Worm (Caenorhabditis elegans) whole organism, L3 larva: ENCODE results near the gene cnd-1.

Experiments used
- R02D3.7 ChIP-seq: fragments of 150-350 bp; optimal IDR thresholded peaks from 2 replicates; lab custom pipeline; 2014; ENCODE audit warnings: missing biosample characterization, missing genetic modification characterization
- ZK546.5 ChIP-seq: sonication (generic microtip); optimal IDR thresholded peaks from 2 replicates; lab custom pipeline; 2017; ENCODE audit warnings: missing biosample characterization, missing genetic modification characterization
- aly-2 ChIP-seq: fragments of 150-350 bp; optimal IDR thresholded peaks from 2 replicates; lab custom pipeline; 2014; ENCODE audit warnings: missing biosample characterization, missing genetic modification characterization
- ama-1 ChIP-seq: fragments of 150-350 bp; optimal IDR thresholded peaks from 2 replicates; lab custom pipeline; 2018
- ceh-16 ChIP-seq: sonication (generic microtip); optimal IDR thresholded peaks from 2 replicates; lab custom pipeline; 2017; ENCODE audit warnings: missing biosample characterization, missing genetic modification characterization
- ceh-28 ChIP-seq: fragments of 150-350 bp; optimal IDR thresholded peaks from 2 replicates; lab custom pipeline; 2014; ENCODE audit warnings: missing biosample characterization, missing genetic modification reagents, missing genetic modification characterization
- ceh-82 ChIP-seq: fragments of 150-350 bp; optimal IDR thresholded peaks from 2 replicates; lab custom pipeline; 2014; ENCODE audit warnings: missing biosample characterization, missing genetic modification characterization
- ceh-9 ChIP-seq: sonication (generic microtip); optimal IDR thresholded peaks from 2 replicates; lab custom pipeline; 2018; ENCODE audit warnings: missing biosample characterization, missing genetic modification characterization
- elt-1 ChIP-seq: fragments of 150-350 bp; optimal IDR thresholded peaks from 2 replicates; lab custom pipeline; 2014; ENCODE audit warnings: missing biosample characterization, missing genetic modification characterization
- elt-2 ChIP-seq: sonication (generic microtip); optimal IDR thresholded peaks from 2 replicates; lab custom pipeline; 2016; ENCODE audit warnings: missing genetic modification reagents, mild to moderate bottlenecking, missing genetic modification characterization, missing compliant biosample characterization
- elt-3 ChIP-seq, 3 experiments: fragments of 150-350 bp in 1 of 3; sonication (generic microtip) in 2 of 3; optimal IDR thresholded peaks; 2 replicates in 2 of 3; 4 replicates in 1 of 3; lab custom pipeline; 2014 to 2017; ENCODE audit warnings: missing biosample characterization in 3 of 3, missing genetic modification characterization in 3 of 3
- eor-1 ChIP-seq, 2 experiments: fragments of 150-350 bp; optimal IDR thresholded peaks; 2 replicates each; lab custom pipeline; 2014 to 2018; ENCODE audit warnings: missing biosample characterization in 2 of 2, missing genetic modification characterization in 2 of 2
- fkh-10 ChIP-seq: sonication (generic microtip); optimal IDR thresholded peaks from 2 replicates; lab custom pipeline; 2017; ENCODE audit warnings: missing biosample characterization, missing genetic modification reagents, missing genetic modification characterization
- fkh-2 ChIP-seq: fragments of 150-350 bp; optimal IDR thresholded peaks from 2 replicates; lab custom pipeline; 2014; ENCODE audit warnings: missing biosample characterization, missing genetic modification reagents, missing genetic modification characterization
- fos-1 ChIP-seq: fragments of 150-350 bp; optimal IDR thresholded peaks from 2 replicates; lab custom pipeline; 2014; ENCODE audit warnings: missing biosample characterization, missing genetic modification characterization
- hmg-11 ChIP-seq: sonication (generic microtip); optimal IDR thresholded peaks from 2 replicates; lab custom pipeline; 2016; ENCODE audit warnings: missing genetic modification characterization, missing compliant biosample characterization
- jun-1 ChIP-seq: fragments of 150-350 bp; optimal IDR thresholded peaks from 2 replicates; lab custom pipeline; 2014; ENCODE audit warnings: missing biosample characterization, missing genetic modification reagents, missing genetic modification characterization
- lin-15B ChIP-seq: fragments of 150-350 bp; optimal IDR thresholded peaks from 2 replicates; lab custom pipeline; 2014; ENCODE audit warnings: missing biosample characterization, missing genetic modification characterization
- lin-39 ChIP-seq: fragments of 150-350 bp; optimal IDR thresholded peaks from 2 replicates; lab custom pipeline; 2018; ENCODE audit warnings: missing biosample characterization, missing genetic modification reagents, missing genetic modification characterization
- lsy-12 ChIP-seq: sonication (generic microtip); optimal IDR thresholded peaks from 2 replicates; lab custom pipeline; 2016; ENCODE audit warnings: mild to moderate bottlenecking, missing genetic modification characterization, missing compliant biosample characterization
- nfya-1 ChIP-seq: sonication (generic microtip); optimal IDR thresholded peaks from 2 replicates; lab custom pipeline; 2017; ENCODE audit warnings: missing genetic modification characterization, mild to moderate bottlenecking, missing compliant biosample characterization, antibody characterized with exemption, moderate library complexity; ENCODE audit not compliant: insufficient read depth
- nhr-12 ChIP-seq: fragments of 150-350 bp; optimal IDR thresholded peaks from 2 replicates; lab custom pipeline; 2014; ENCODE audit warnings: missing biosample characterization, missing genetic modification characterization
- nhr-23 ChIP-seq: fragments of 150-350 bp; optimal IDR thresholded peaks from 2 replicates; lab custom pipeline; 2014; ENCODE audit warnings: missing biosample characterization, missing genetic modification reagents, missing genetic modification characterization
- nhr-237 ChIP-seq: fragments of 150-350 bp; optimal IDR thresholded peaks from 2 replicates; lab custom pipeline; 2014; ENCODE audit warnings: missing biosample characterization, missing genetic modification characterization
- nhr-25 ChIP-seq: sonication (generic microtip); optimal IDR thresholded peaks from 2 replicates; lab custom pipeline; 2017; ENCODE audit warnings: missing biosample characterization, missing genetic modification characterization
- nhr-28 ChIP-seq: fragments of 150-350 bp; optimal IDR thresholded peaks from 2 replicates; lab custom pipeline; 2014; ENCODE audit warnings: missing biosample characterization, missing genetic modification characterization
- nhr-43 ChIP-seq: sonication (generic microtip); optimal IDR thresholded peaks from 2 replicates; lab custom pipeline; 2016; ENCODE audit warnings: mild to moderate bottlenecking, missing genetic modification characterization, missing compliant biosample characterization; ENCODE audit not compliant: poor library complexity, severe bottlenecking
- nhr-76 ChIP-seq: fragments of 150-350 bp; sonication (generic microtip); optimal IDR thresholded peaks from 5 replicates; lab custom pipeline; 2014; ENCODE audit warnings: missing biosample characterization, missing genetic modification characterization
- nhr-77 ChIP-seq: fragments of 150-350 bp; optimal IDR thresholded peaks from 2 replicates; lab custom pipeline; 2014; ENCODE audit warnings: missing biosample characterization, missing genetic modification characterization
- pqm-1 ChIP-seq: fragments of 150-350 bp; optimal IDR thresholded peaks from 2 replicates; lab custom pipeline; 2017; ENCODE audit warnings: missing biosample characterization, missing genetic modification characterization, inconsistent platforms
- skn-1 ChIP-seq: fragments of 150-350 bp; optimal IDR thresholded peaks from 2 replicates; lab custom pipeline; 2014; ENCODE audit warnings: missing biosample characterization, missing genetic modification characterization
- tbx-2 ChIP-seq: sonication (generic microtip); optimal IDR thresholded peaks from 2 replicates; lab custom pipeline; 2016; ENCODE audit warnings: mild to moderate bottlenecking, missing genetic modification characterization, missing compliant biosample characterization
- unc-39 ChIP-seq: sonication (generic microtip); optimal IDR thresholded peaks from 4 replicates; lab custom pipeline; 2017; ENCODE audit warnings: missing biosample characterization, missing genetic modification characterization
- unc-62 ChIP-seq: fragments of 150-350 bp; sonication (generic microtip); optimal IDR thresholded peaks from 4 replicates; lab custom pipeline; 2014; ENCODE audit warnings: missing biosample characterization, missing genetic modification reagents, missing genetic modification characterization
- ztf-11 ChIP-seq: fragments of 150-350 bp; optimal IDR thresholded peaks from 2 replicates; lab custom pipeline; 2014; ENCODE audit warnings: missing biosample characterization, missing genetic modification characterization
- ztf-4 ChIP-seq: fragments of 150-350 bp; optimal IDR thresholded peaks from 2 replicates; lab custom pipeline; 2014; ENCODE audit warnings: missing biosample characterization, missing genetic modification characterization

cnd-1 gene

DNA sequence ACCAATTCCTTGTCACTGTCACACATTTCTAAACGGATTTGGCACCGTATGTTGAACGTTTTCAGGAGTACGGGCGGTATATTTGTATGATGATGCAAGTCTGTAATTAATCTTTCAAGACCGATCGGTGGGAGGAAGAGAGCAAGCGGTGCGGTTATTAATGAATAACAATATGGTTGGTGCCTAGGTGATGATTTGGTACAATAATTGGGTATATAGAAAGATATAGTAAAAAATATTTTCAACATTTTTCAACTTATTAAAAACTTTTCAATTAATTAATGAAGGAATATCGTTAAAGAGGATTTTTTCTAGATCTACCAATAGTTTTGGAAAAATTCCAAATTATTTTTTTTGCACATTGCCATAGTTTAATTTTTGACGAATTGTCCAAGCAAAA, at the start of gene cnd-1:
Gene cnd-1, minus strand, starts transcription at position 101 of the 400 bp plus-strand sequence.
- TF ChIP-seq pqm-1 (tag; lab: Kevin White, UChicago), result no peak
- TF ChIP-seq eor-1 (tag; optimal IDR thresholded peaks at IDR 0.05; lab: Kevin White, UChicago), result no peak
- TF ChIP-seq, all 47 proteins: peak for 0

DNA sequence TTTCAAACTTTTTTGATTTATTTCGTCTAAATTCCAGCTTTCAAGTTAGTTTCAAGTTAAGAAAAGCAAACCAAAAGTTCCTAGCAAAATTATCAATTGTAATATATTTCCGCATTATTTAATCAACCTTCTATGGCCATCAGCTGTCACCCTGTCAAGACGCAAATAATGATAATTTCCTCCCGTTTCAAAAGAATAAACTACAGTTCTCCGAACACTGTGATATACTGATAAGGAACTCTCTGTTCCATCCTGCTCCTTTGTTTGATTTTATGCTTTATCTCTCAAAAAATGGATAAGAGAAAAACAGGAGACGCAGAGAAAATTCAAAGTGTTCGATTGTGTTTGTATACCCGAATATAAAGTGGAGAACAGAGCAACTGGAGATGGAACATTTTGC, 46.8 kb upstream of the cnd-1 start:
- TF ChIP-seq elt-2, result peak; percentile 89
- TF ChIP-seq nhr-43, result no peak
- no peak for TF ChIP-seq ztf-4 (tag; lab: Kevin White, UChicago)
- no peak for TF ChIP-seq jun-1
- TF ChIP-seq ceh-9, result no peak
- TF ChIP-seq unc-39 (tag; lab: Kevin White, UChicago), result no peak
- TF ChIP-seq pqm-1 (tag; lab: Kevin White, UChicago), result peak; percentile 77
- TF ChIP-seq, all 47 proteins: peak for 2

DNA sequence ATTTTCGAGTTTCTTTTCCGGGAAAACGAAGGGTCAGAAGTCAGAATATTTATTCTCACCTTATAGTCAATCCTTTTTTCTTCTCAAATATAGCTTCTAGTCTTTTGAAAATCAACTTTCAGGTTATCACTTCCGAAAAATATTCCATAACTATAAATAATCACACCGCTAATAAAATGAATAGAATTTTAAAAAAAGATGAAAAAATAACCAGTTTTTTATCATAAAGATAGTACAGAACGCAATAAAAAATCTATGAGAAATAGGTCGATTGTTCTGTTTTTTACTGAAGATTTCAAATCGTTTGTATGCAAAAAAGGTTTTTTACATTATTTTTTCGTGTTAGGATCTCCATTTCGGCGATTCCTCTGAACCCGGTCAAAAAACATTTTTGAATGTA, 45.8 kb upstream of the cnd-1 start:
- TF ChIP-seq nhr-23 (tag; lab: Kevin White, UChicago) (no peak), nhr-28 (tag; lab: Kevin White, UChicago) (no peak), ZK546.5 (tag; lab: Kevin White, UChicago) (no peak), ceh-82 (no peak), ztf-4 (tag; lab: Kevin White, UChicago) (no peak), ceh-16 (tag; lab: Kevin White, UChicago) (no peak), ceh-28 (no peak), nfya-1 (tag; lab: Kevin White, UChicago) (no peak), elt-3 (tag; optimal IDR thresholded peaks at IDR 0.05; lab: Kevin White, UChicago) (no peak), elt-2 (no peak), hmg-11 (tag; lab: Kevin White, UChicago) (no peak), aly-2 (tag; lab: Kevin White, UChicago) (no peak), nhr-76 (no peak), lin-15B (tag; lab: Kevin White, UChicago) (no peak), ama-1 (lab: Kevin White, UChicago) (no peak)

DNA sequence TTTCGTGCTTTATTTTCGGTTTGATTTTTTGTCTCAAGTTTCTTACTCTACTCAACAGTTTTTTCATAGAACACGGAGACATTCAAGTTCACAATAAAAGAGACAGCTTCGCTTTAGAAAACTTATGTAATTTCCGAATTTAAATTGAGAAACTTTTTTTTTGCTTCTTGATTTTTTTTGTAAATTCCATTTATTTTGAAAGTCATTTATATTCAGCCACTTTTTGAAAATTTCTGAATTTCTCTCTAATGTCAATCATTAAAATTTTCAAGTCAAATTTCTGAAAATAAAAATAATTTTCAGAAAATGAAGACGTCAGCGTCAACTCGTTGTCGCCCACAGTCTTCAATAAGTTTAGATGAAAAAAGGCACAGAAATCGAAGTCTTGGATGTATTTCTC, 43.4 kb upstream of the cnd-1 start, which contains the start of gene T15B12.1:
Gene T15B12.1, plus strand, starts transcription at position 301 of the 400 bp plus-strand sequence.
- TF ChIP-seq ztf-11 (no peak), ztf-4 (tag; lab: Kevin White, UChicago) (no peak), fkh-10 (no peak), elt-1 (tag; lab: Kevin White, UChicago) (no peak), unc-39 (tag; lab: Kevin White, UChicago) (no peak), ceh-9 (no peak), nhr-23 (tag; lab: Kevin White, UChicago) (no peak), unc-62 (no peak), lin-39 (no peak), elt-3 (tag; optimal IDR thresholded peaks at IDR 0.05; lab: Kevin White, UChicago) (no peak), ZK546.5 (tag; lab: Kevin White, UChicago) (no peak), lsy-12 (tag; lab: Kevin White, UChicago) (no peak), skn-1 (tag; lab: Kevin White, UChicago) (no peak), ceh-16 (tag; lab: Kevin White, UChicago) (no peak)

DNA sequence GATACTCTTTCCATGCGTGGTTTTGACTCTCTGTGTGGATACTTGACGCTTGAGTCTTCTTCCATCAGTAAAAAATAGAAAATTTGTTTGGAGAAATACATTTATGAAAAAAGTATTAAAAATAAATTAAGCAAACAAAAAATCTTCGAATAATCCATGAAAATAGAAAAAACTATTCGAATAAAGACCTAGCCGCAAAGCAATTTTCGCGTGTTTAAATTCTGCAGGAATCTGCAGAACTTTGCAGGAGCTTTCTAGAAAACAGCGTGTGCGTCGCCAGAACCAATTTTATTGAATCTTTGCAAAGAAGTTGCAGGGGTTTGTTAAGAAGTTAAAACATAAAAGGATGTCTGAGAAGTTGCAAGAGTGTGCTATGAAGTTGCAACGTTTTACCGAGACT, 41.8 kb upstream of the cnd-1 start, which contains the start of gene ZC395.11:
Gene ZC395.11, minus strand, starts transcription at position 101 of the 400 bp plus-strand sequence.
- TF ChIP-seq jun-1 (no peak), eor-1 (tag; optimal IDR thresholded peaks at IDR 0.05; lab: Kevin White, UChicago) (no peak), ztf-11 (no peak), ceh-82 (no peak), pqm-1 (tag; lab: Kevin White, UChicago) (no peak), elt-3 (tag; optimal IDR thresholded peaks at IDR 0.05; lab: Kevin White, UChicago) (no peak), ztf-4 (tag; lab: Kevin White, UChicago) (no peak), R02D3.7 (tag; lab: Kevin White, UChicago) (no peak), nhr-237 (tag; lab: Kevin White, UChicago) (no peak), ama-1 (lab: Kevin White, UChicago) (no peak), hmg-11 (tag; lab: Kevin White, UChicago) (no peak), fkh-2 (no peak), tbx-2 (tag; lab: Kevin White, UChicago) (no peak), nhr-77 (tag; lab: Kevin White, UChicago) (no peak), lin-15B (tag; lab: Kevin White, UChicago) (no peak), nhr-25 (tag; lab: Kevin White, UChicago) (no peak), fos-1 (tag; lab: Kevin White, UChicago) (no peak), nhr-12 (tag; lab: Kevin White, UChicago) (no peak), unc-39 (tag; lab: Kevin White, UChicago) (no peak), nhr-23 (tag; lab: Kevin White, UChicago) (no peak)
